Fruit fly (Drosophila melanogaster) whole organism, embryonic: Measurements from ENCODE around the gene CG33687.

Experiments
- Atf-2 ChIP-seq: fragments of 200-800 bp; sonication (Bioruptor generic); optimal IDR thresholded peaks from 2 replicates; lab custom pipeline; 2016; ENCODE audit warnings: missing biosample characterization, missing genetic modification characterization
- Awh ChIP-seq: fragments of 200-800 bp; sonication (Bioruptor generic); IDR thresholded peaks from 2 replicates; pipeline ENCODE4, ENCODE4 v1.3.6; 2022; ENCODE audit warnings: missing biosample characterization, missing genetic modification characterization
- B-H2 ChIP-seq: fragments of 200-800 bp; sonication (Bioruptor generic); optimal IDR thresholded peaks from 2 replicates; lab custom pipeline; 2018; ENCODE audit warnings: missing biosample characterization, mild to moderate bottlenecking, missing genetic modification characterization
- BtbVII ChIP-seq: fragments of 200-800 bp; sonication (Bioruptor generic); optimal IDR thresholded peaks from 3 replicates; lab custom pipeline; 2017; ENCODE audit warnings: missing biosample characterization, mild to moderate bottlenecking, missing genetic modification characterization
- Bteb2 ChIP-seq: fragments of 200-800 bp; sonication (Bioruptor generic); optimal IDR thresholded peaks from 2 replicates; lab custom pipeline; 2016; ENCODE audit warnings: missing biosample characterization, missing genetic modification characterization
- CG15011 ChIP-seq: fragments of 200-800 bp; sonication (Bioruptor generic); optimal IDR thresholded peaks from 3 replicates; lab custom pipeline; 2018; ENCODE audit warnings: missing biosample characterization, mild to moderate bottlenecking, missing genetic modification characterization
- CG17359 ChIP-seq: fragments of 200-800 bp; sonication (Bioruptor generic); optimal IDR thresholded peaks from 3 replicates; lab custom pipeline; 2018; ENCODE audit warnings: missing biosample characterization, mild to moderate bottlenecking, missing genetic modification characterization, moderate library complexity
- CG18599 ChIP-seq: fragments of 200-800 bp; sonication (Bioruptor generic); optimal IDR thresholded peaks from 3 replicates; lab custom pipeline; 2017; ENCODE audit warnings: missing biosample characterization, missing genetic modification characterization, mild to moderate bottlenecking, moderate library complexity, missing genetic modification reagents
- CG30431 ChIP-seq: fragments of 200-800 bp; sonication (Bioruptor generic); optimal IDR thresholded peaks from 2 replicates; lab custom pipeline; 2017; ENCODE audit warnings: missing biosample characterization, missing genetic modification characterization
- CG32767 ChIP-seq: fragments of 200-800 bp; sonication (Bioruptor generic); IDR thresholded peaks from 2 replicates; pipeline ENCODE4 v1.3.6; 2022; ENCODE audit warnings: missing biosample characterization, missing genetic modification characterization
- CG3407 ChIP-seq: fragments of 200-800 bp; sonication (Bioruptor generic); optimal IDR thresholded peaks from 2 replicates; lab custom pipeline; 2018; ENCODE audit warnings: missing biosample characterization, mild to moderate bottlenecking, missing genetic modification characterization
- CG3995 ChIP-seq: fragments of 200-800 bp; sonication (Bioruptor generic); optimal IDR thresholded peaks from 3 replicates; lab custom pipeline; 2016; ENCODE audit warnings: missing biosample characterization, missing genetic modification characterization
- CG4360 ChIP-seq: fragments of 200-800 bp; sonication (Bioruptor generic); IDR thresholded peaks from 2 replicates; pipeline ENCODE4 v1.3.6; 2022; ENCODE audit warnings: missing biosample characterization, missing genetic modification characterization
- CG4854 ChIP-seq: fragments of 200-800 bp; sonication (Bioruptor generic); optimal IDR thresholded peaks from 2 replicates; lab custom pipeline; 2016; ENCODE audit warnings: missing biosample characterization, missing genetic modification characterization, inconsistent platforms
- CG6689 ChIP-seq: fragments of 200-800 bp; sonication (Bioruptor generic); IDR thresholded peaks from 2 replicates; pipeline ENCODE4 v1.3.6; 2022; ENCODE audit warnings: missing biosample characterization, missing genetic modification characterization
- CG6854 ChIP-seq: fragments of 200-800 bp; sonication (Bioruptor generic); optimal IDR thresholded peaks from 3 replicates; lab custom pipeline; 2017; ENCODE audit warnings: missing biosample characterization, mild to moderate bottlenecking, missing genetic modification characterization
- CG8924 ChIP-seq: fragments of 200-800 bp; optimal IDR thresholded peaks from 3 replicates; lab custom pipeline; 2019; ENCODE audit warnings: missing biosample characterization, mild to moderate bottlenecking, missing genetic modification characterization, moderate library complexity
- CG9437 ChIP-seq: fragments of 200-800 bp; sonication (Bioruptor generic); optimal IDR thresholded peaks from 2 replicates; lab custom pipeline; 2018; ENCODE audit warnings: missing biosample characterization, mild to moderate bottlenecking, missing genetic modification characterization
- CG9609 ChIP-seq: fragments of 200-800 bp; sonication (Bioruptor generic); optimal IDR thresholded peaks from 3 replicates; lab custom pipeline; 2016; ENCODE audit warnings: missing biosample characterization, missing genetic modification characterization
- CG9817 ChIP-seq: fragments of 200-800 bp; sonication (Bioruptor generic); optimal IDR thresholded peaks from 2 replicates; lab custom pipeline; 2018; ENCODE audit warnings: missing biosample characterization, mild to moderate bottlenecking, missing genetic modification characterization, moderate library complexity
- Dbx ChIP-seq: fragments of 200-800 bp; sonication (Bioruptor generic); IDR thresholded peaks from 3 replicates; pipeline ENCODE4 v1.3.6; 2022; ENCODE audit warnings: missing biosample characterization, missing genetic modification characterization
- Dip3 ChIP-seq: fragments of 200-800 bp; sonication (Bioruptor generic); optimal IDR thresholded peaks from 3 replicates; lab custom pipeline; 2016; ENCODE audit warnings: missing biosample characterization, missing genetic modification characterization
- Ets65A ChIP-seq: fragments of 200-800 bp; sonication (Bioruptor generic); peaks from one replicate; lab custom pipeline; 2016; ENCODE audit warnings: missing biosample characterization, missing genetic modification characterization
- Fer1 ChIP-seq: fragments of 200-800 bp; sonication (Bioruptor generic); optimal IDR thresholded peaks from 2 replicates; lab custom pipeline; 2017; ENCODE audit warnings: missing biosample characterization, mild to moderate bottlenecking, missing genetic modification characterization
- Fer3 ChIP-seq: fragments of 200-800 bp; sonication (Bioruptor generic); optimal IDR thresholded peaks from 2 replicates; lab custom pipeline; 2018; ENCODE audit warnings: missing biosample characterization, mild to moderate bottlenecking, missing genetic modification characterization, moderate library complexity
- HHEX ChIP-seq: fragments of 200-800 bp; sonication (Bioruptor generic); optimal IDR thresholded peaks from 3 replicates; lab custom pipeline; 2017; ENCODE audit warnings: missing biosample characterization, mild to moderate bottlenecking, missing genetic modification characterization, missing genetic modification reagents
- HLH54F ChIP-seq: fragments of 200-800 bp; sonication (Bioruptor generic); optimal IDR thresholded peaks from 3 replicates; lab custom pipeline; 2016; ENCODE audit warnings: missing biosample characterization, missing genetic modification characterization
- MESR4 ChIP-seq: fragments of 200-800 bp; sonication (Bioruptor generic); optimal IDR thresholded peaks from 2 replicates; lab custom pipeline; 2018; ENCODE audit warnings: missing biosample characterization, mild to moderate bottlenecking, missing genetic modification characterization, moderate library complexity
- Nf-YB ChIP-seq: fragments of 200-800 bp; sonication (Bioruptor generic); optimal IDR thresholded peaks from 3 replicates; lab custom pipeline; 2019; ENCODE audit warnings: missing biosample characterization, mild to moderate bottlenecking, missing genetic modification characterization, moderate library complexity
- Sry-δ ChIP-seq: fragments of 200-800 bp; sonication (Bioruptor generic); optimal IDR thresholded peaks from 2 replicates; lab custom pipeline; 2016; ENCODE audit warnings: missing biosample characterization, missing genetic modification characterization
- ab ChIP-seq: fragments of 200-800 bp; sonication (Bioruptor generic); optimal IDR thresholded peaks from 2 replicates; lab custom pipeline; 2016; ENCODE audit warnings: missing biosample characterization, missing genetic modification characterization
- bcd ChIP-seq: fragments of 200-800 bp; sonication (Bioruptor generic); optimal IDR thresholded peaks from 2 replicates; lab custom pipeline; 2017; ENCODE audit warnings: missing biosample characterization, mild to moderate bottlenecking, missing genetic modification characterization
- bowl ChIP-seq: fragments of 200-800 bp; sonication (Bioruptor generic); IDR thresholded peaks from 2 replicates; pipeline ENCODE4 v1.3.6; 2022; ENCODE audit warnings: missing biosample characterization, missing genetic modification characterization
- cato ChIP-seq: fragments of 200-800 bp; sonication (Bioruptor generic); optimal IDR thresholded peaks from 2 replicates; lab custom pipeline; 2016; ENCODE audit warnings: missing biosample characterization, missing genetic modification characterization, borderline replicate concordance
- dmrt11E ChIP-seq: fragments of 200-800 bp; sonication (Bioruptor generic); optimal IDR thresholded peaks from 3 replicates; lab custom pipeline; 2018; ENCODE audit warnings: missing biosample characterization, mild to moderate bottlenecking, missing genetic modification characterization, moderate library complexity
- fd64A ChIP-seq: fragments of 200-800 bp; sonication (Bioruptor generic); optimal IDR thresholded peaks from 3 replicates; lab custom pipeline; 2018; ENCODE audit warnings: missing biosample characterization, mild to moderate bottlenecking, missing genetic modification characterization
- jigr1 ChIP-seq: fragments of 200-800 bp; sonication (Bioruptor generic); IDR thresholded peaks from 3 replicates; pipeline ENCODE4 v1.3.6; 2022; ENCODE audit warnings: missing biosample characterization, missing genetic modification characterization
- lmd ChIP-seq: fragments of 200-800 bp; sonication (Bioruptor generic); IDR thresholded peaks from 2 replicates; pipeline ENCODE4 v1.3.6; 2022; ENCODE audit warnings: missing biosample characterization, missing genetic modification characterization
- org-1 ChIP-seq: fragments of 200-800 bp; sonication (Bioruptor generic); optimal IDR thresholded peaks from 2 replicates; lab custom pipeline; 2017; ENCODE audit warnings: missing biosample characterization, missing genetic modification characterization
- otp ChIP-seq: fragments of 200-800 bp; sonication (Bioruptor generic); IDR thresholded peaks from 3 replicates; pipeline ENCODE4, ENCODE4 v1.3.6; 2022; ENCODE audit warnings: missing biosample characterization, missing genetic modification characterization
- pan ChIP-seq, 4 experiments: fragments of >200 bp in 3 of 4; fragments of 200-800 bp in 1 of 4; sonication (Bioruptor generic) in 1 of 4; optimal IDR thresholded peaks in 3 of 4; IDR thresholded peaks in 1 of 4; 2 replicates each; pipeline versions ENCODE4 v1.3.6 to Lab custom; 2017 to 2022; ENCODE audit warnings: missing biosample characterization in 2 of 4, missing genetic modification characterization in 2 of 4, mixed read lengths in 1 of 4
- pnt ChIP-seq: fragments of 200-800 bp; sonication (Bioruptor generic); optimal IDR thresholded peaks from 3 replicates; lab custom pipeline; 2016; ENCODE audit warnings: missing biosample characterization, missing genetic modification characterization
- rib ChIP-seq: fragments of 200-800 bp; sonication (Bioruptor generic); IDR thresholded peaks from 2 replicates; pipeline ENCODE4 v1.3.6; 2022; ENCODE audit warnings: missing biosample characterization, missing genetic modification characterization
- sc ChIP-seq, 3 experiments: fragments of >200 bp in 2 of 3; fragments of 200-800 bp in 1 of 3; sonication (Bioruptor generic) in 1 of 3; optimal IDR thresholded peaks; 2 replicates in 2 of 3; 3 replicates in 1 of 3; lab custom pipeline; 2017; ENCODE audit warnings: mild to moderate bottlenecking in 1 of 3, missing biosample characterization in 1 of 3, missing genetic modification characterization in 1 of 3, missing genetic modification reagents in 1 of 3
- sob ChIP-seq: fragments of 200-800 bp; sonication (Bioruptor generic); IDR thresholded peaks from 2 replicates; pipeline ENCODE4 v1.3.6; 2022; ENCODE audit warnings: missing biosample characterization, missing genetic modification characterization
- tap ChIP-seq: fragments of 200-800 bp; optimal IDR thresholded peaks from 3 replicates; lab custom pipeline; 2019; ENCODE audit warnings: missing biosample characterization, mild to moderate bottlenecking, missing genetic modification characterization, moderate library complexity
- wor ChIP-seq: fragments of 200-800 bp; sonication (Bioruptor generic); IDR thresholded peaks from 2 replicates; pipeline ENCODE4 v1.3.6; 2022; ENCODE audit warnings: missing biosample characterization, missing genetic modification characterization

The CG33687 gene

DNA sequence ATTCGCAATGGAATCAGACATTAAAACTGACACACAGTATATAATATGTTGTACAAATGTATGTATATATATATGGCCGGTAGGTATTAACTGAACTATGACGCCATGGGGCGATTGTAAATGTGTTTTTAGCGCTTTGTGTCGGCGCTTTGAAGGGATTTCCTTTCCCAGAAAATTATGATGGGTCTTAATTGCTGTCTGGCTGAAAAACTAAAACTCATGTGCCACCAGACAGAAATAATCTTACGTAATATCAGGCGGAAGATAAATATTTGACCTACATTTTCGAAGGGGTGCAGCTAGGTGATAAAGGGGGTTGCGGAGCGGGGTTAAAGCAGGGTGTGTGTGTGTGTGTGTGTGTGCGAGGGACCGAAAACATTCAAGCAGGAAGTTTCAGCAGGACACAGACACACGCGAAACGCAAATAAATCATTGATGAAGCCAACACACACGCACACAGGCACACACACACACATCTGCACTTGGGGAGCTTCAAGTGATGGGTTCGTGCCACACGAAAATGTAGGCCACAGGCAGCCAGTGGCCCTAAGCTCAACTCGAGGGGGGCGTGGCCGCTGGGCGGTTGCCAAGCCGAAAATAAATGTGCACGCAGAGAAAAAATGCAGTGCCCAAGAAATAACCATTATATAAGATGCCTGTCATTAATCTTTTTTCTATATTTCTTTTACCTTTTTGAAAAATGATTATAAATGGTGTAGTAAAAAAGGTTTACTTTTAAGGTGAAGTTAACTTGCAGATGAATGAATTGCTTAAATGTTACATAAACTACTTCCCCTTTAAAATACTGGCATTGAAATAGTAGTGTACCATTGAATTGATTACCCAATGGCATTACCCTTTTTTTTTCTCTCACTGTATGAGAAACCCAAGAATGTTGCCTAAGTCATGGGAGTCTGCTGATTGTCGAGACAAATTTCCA lies 40.1 kb upstream of the CG33687 start (continued):
- TF ChIP-seq CG3407 (GFP tag; lab: Kevin White, UChicago) (peak; percentile 37), Sry-δ (GFP tag; lab: Kevin White, UChicago) (peak; percentile 21), cato (peak; percentile 35), MESR4 (GFP tag; lab: Kevin White, UChicago) (no peak), CG9609 (GFP tag; lab: Kevin White, UChicago) (peak; percentile 39), CG32767 (GFP tag; lab: Robert Waterston, UW) (peak; percentile 9; the same call in 1 of the 2 replicates), sc (optimal IDR thresholded peaks at IDR 0.05; lab: Kevin White, UChicago) (no peak), sc (GFP tag; optimal IDR thresholded peaks at IDR 0.05; lab: Kevin White, UChicago) (peak; percentile 14), rib (GFP tag; lab: Robert Waterston, UW) (no peak), otp (GFP tag; lab: Robert Waterston, UW) (no peak), CG30431 (GFP tag; lab: Kevin White, UChicago) (peak; percentile 6), CG6689 (GFP tag; lab: Robert Waterston, UW) (peak; percentile 65), HHEX (GFP tag; lab: Kevin White, UChicago) (peak; percentile 53), Awh (no peak; the same call in 1 of the 2 replicates), pan (optimal IDR thresholded peaks at IDR 0.05; lab: Kevin White, UChicago) (no peak), pan (GFP tag; optimal IDR thresholded peaks at IDR 0.05 in 1 of 2, IDR thresholded peaks at IDR 0.05 in 1 of 2) (peak in 1 of 2 experiments; percentile 51), Fer1 (GFP tag; lab: Kevin White, UChicago) (peak; percentile 59), CG18599 (GFP tag; lab: Kevin White, UChicago) (peak; percentile 56), CG8924 (tag; lab: Kevin White, UChicago) (peak; percentile 51), org-1 (GFP tag; lab: Kevin White, UChicago) (peak; percentile 48), bowl (no peak), CG6854 (GFP tag; lab: Kevin White, UChicago) (no peak), pnt (peak; percentile 10), Fer3 (tag; lab: Kevin White, UChicago) (peak; percentile 39), CG9437 (GFP tag; lab: Kevin White, UChicago) (peak; percentile 45), sob (GFP tag; lab: Robert Waterston, UW) (peak; percentile 41; the same call in 1 of the 2 replicates), BtbVII (GFP tag; lab: Kevin White, UChicago) (peak; percentile 47), lmd (GFP tag; lab: Robert Waterston, UW) (peak; percentile 50), wor (GFP tag; lab: Robert Waterston, UW) (0 out of 2 replicates have a peak, but pooled peaks have one; percentile 26), Bteb2 (GFP tag; lab: Kevin White, UChicago) (peak; percentile 44), B-H2 (GFP tag; lab: Kevin White, UChicago) (no peak), fd64A (no peak), Atf-2 (peak; percentile 36), HLH54F (GFP tag; lab: Kevin White, UChicago) (peak; percentile 34), Dbx (GFP tag; lab: Robert Waterston, UW) (0 out of 3 replicates have a peak, but pooled peaks have one; percentile 22), bcd (GFP tag; lab: Kevin White, UChicago) (peak; percentile 38), Nf-YB (no peak), CG17359 (tag; lab: Kevin White, UChicago) (peak; percentile 60), dmrt11E (tag; lab: Kevin White, UChicago) (peak; percentile 1), CG3995 (GFP tag; lab: Kevin White, UChicago) (peak; percentile 3), jigr1 (GFP tag; lab: Robert Waterston, UW) (peak; percentile 51; the same call in 1 of the 3 replicates), Dip3 (GFP tag; lab: Kevin White, UChicago) (peak; percentile 2), ab (GFP tag; lab: Kevin White, UChicago) (no peak), Ets65A (GFP tag; lab: Kevin White, UChicago) (peak; percentile 90), CG4360 (0 out of 2 replicates have a peak, but pooled peaks have one; percentile 25), CG15011 (peak; percentile 2), CG9817 (peak; percentile 38), CG4854 (GFP tag; lab: Kevin White, UChicago) (peak; percentile 34), tap (tag; lab: Kevin White, UChicago) (peak; percentile 5)
